Fruit fly (Drosophila melanogaster) whole organism, prepupa: ENCODE measurements around the gene Pgant6.

Experiments used
- CG10669 ChIP-seq: fragments of 200-800 bp; sonication (Bioruptor generic); optimal IDR thresholded peaks from 3 replicates; lab custom pipeline; 2018; ENCODE audit warnings: missing biosample characterization, mild to moderate bottlenecking, missing genetic modification characterization, moderate library complexity
- CG11294 ChIP-seq: fragments of 200-800 bp; sonication (Bioruptor generic); IDR thresholded peaks from 2 replicates; pipeline ENCODE4 v1.3.6; 2022; ENCODE audit warnings: missing biosample characterization, missing genetic modification characterization
- CG11762 ChIP-seq: fragments of 200-800 bp; sonication (Bioruptor generic); optimal IDR thresholded peaks from 3 replicates; lab custom pipeline; 2016; ENCODE audit warnings: missing biosample characterization, missing genetic modification characterization; ENCODE audit not compliant: insufficient read depth
- CG11902 ChIP-seq: fragments of 200-800 bp; sonication (Bioruptor generic); optimal IDR thresholded peaks from 3 replicates; lab custom pipeline; 2016; ENCODE audit warnings: missing biosample characterization, missing genetic modification characterization
- CG1621 ChIP-seq: fragments of 200-800 bp; sonication (Bioruptor generic); optimal IDR thresholded peaks from 3 replicates; lab custom pipeline; 2018; ENCODE audit warnings: missing biosample characterization, mild to moderate bottlenecking, missing genetic modification characterization
- CG31627 ChIP-seq: fragments of 200-800 bp; sonication (Bioruptor generic); optimal IDR thresholded peaks from 3 replicates; lab custom pipeline; 2016; ENCODE audit warnings: missing biosample characterization, missing genetic modification characterization
- CG3919 ChIP-seq: fragments of 200-800 bp; sonication (Bioruptor generic); optimal IDR thresholded peaks from 3 replicates; lab custom pipeline; 2016; ENCODE audit warnings: missing biosample characterization, missing genetic modification characterization
- CG4318 ChIP-seq: fragments of 200-800 bp; sonication (Bioruptor generic); optimal IDR thresholded peaks from 3 replicates; lab custom pipeline; 2017; ENCODE audit warnings: missing biosample characterization, mild to moderate bottlenecking, missing genetic modification characterization
- CG6163 ChIP-seq: fragments of 200-800 bp; sonication (Bioruptor generic); IDR thresholded peaks from 3 replicates; pipeline ENCODE4 v1.3.6; 2022; ENCODE audit warnings: missing biosample characterization, missing genetic modification characterization
- CG6792 ChIP-seq: fragments of 200-800 bp; sonication (Bioruptor generic); optimal IDR thresholded peaks from 3 replicates; lab custom pipeline; 2016; ENCODE audit warnings: missing biosample characterization, missing genetic modification characterization
- CG6808 ChIP-seq: fragments of 200-800 bp; sonication (Bioruptor generic); optimal IDR thresholded peaks from 3 replicates; lab custom pipeline; 2017; ENCODE audit warnings: missing biosample characterization, missing genetic modification characterization, mild to moderate bottlenecking, moderate library complexity, missing genetic modification reagents
- CG6854 ChIP-seq: fragments of 200-800 bp; sonication (Bioruptor generic); optimal IDR thresholded peaks from 2 replicates; lab custom pipeline; 2017; ENCODE audit warnings: missing biosample characterization, mild to moderate bottlenecking, missing genetic modification characterization
- CG8119 ChIP-seq: fragments of 200-800 bp; sonication (Bioruptor generic); IDR thresholded peaks from 3 replicates; pipeline ENCODE4 v1.3.6; 2022; ENCODE audit warnings: missing biosample characterization, missing genetic modification characterization
- CG8632 ChIP-seq: fragments of 200-800 bp; sonication (Bioruptor generic); optimal IDR thresholded peaks from 3 replicates; lab custom pipeline; 2016; ENCODE audit warnings: missing biosample characterization, missing genetic modification characterization
- CG9139 ChIP-seq: fragments of 200-800 bp; sonication (Bioruptor generic); optimal IDR thresholded peaks from 3 replicates; lab custom pipeline; 2017; ENCODE audit warnings: missing biosample characterization, mild to moderate bottlenecking, missing genetic modification characterization
- Eip75B ChIP-seq: fragments of 200-800 bp; sonication (Bioruptor generic); optimal IDR thresholded peaks from 3 replicates; lab custom pipeline; 2016; ENCODE audit warnings: missing biosample characterization, missing genetic modification characterization
- Eip78C ChIP-seq: fragments of 200-800 bp; sonication (Bioruptor generic); peaks from one replicate; lab custom pipeline; 2016; ENCODE audit warnings: missing biosample characterization, missing genetic modification characterization
- Eip93F ChIP-seq: fragments of 200-800 bp; sonication (Bioruptor generic); optimal IDR thresholded peaks from 2 replicates; lab custom pipeline; 2016; ENCODE audit warnings: missing biosample characterization, mild to moderate bottlenecking, missing genetic modification characterization
- Ets21C ChIP-seq: fragments of 200-800 bp; sonication (Bioruptor generic); optimal IDR thresholded peaks from 3 replicates; lab custom pipeline; 2016; ENCODE audit warnings: missing biosample characterization, missing genetic modification characterization
- Ets96B ChIP-seq: fragments of 200-800 bp; optimal IDR thresholded peaks from 2 replicates; lab custom pipeline; 2019; ENCODE audit warnings: missing biosample characterization, mild to moderate bottlenecking, missing genetic modification characterization, moderate library complexity
- Hr38 ChIP-seq: sonication (Bioruptor generic); optimal IDR thresholded peaks from 2 replicates; lab custom pipeline; 2016; ENCODE audit warnings: missing biosample characterization, missing genetic modification characterization
- Hr39 ChIP-seq: fragments of 200-800 bp; sonication (Bioruptor generic); optimal IDR thresholded peaks from 2 replicates; lab custom pipeline; 2016; ENCODE audit warnings: missing biosample characterization, missing genetic modification characterization
- Met ChIP-seq: fragments of 200-800 bp; sonication (Bioruptor generic); optimal IDR thresholded peaks from 3 replicates; lab custom pipeline; 2016; ENCODE audit warnings: missing biosample characterization, missing genetic modification characterization
- OdsH ChIP-seq: fragments of 200-800 bp; sonication (Bioruptor generic); optimal IDR thresholded peaks from 3 replicates; lab custom pipeline; 2016; ENCODE audit warnings: missing biosample characterization, missing genetic modification characterization
- Smox ChIP-seq: fragments of 200-800 bp; sonication (Bioruptor generic); optimal IDR thresholded peaks from 3 replicates; lab custom pipeline; 2016; ENCODE audit warnings: missing biosample characterization, missing genetic modification characterization
- Sox102F ChIP-seq: fragments of 200-800 bp; sonication (Bioruptor generic); optimal IDR thresholded peaks from 2 replicates; lab custom pipeline; 2016; ENCODE audit warnings: missing biosample characterization, mild to moderate bottlenecking, missing genetic modification characterization
- achi ChIP-seq: fragments of 200-800 bp; sonication (Bioruptor generic); optimal IDR thresholded peaks from 3 replicates; lab custom pipeline; 2016; ENCODE audit warnings: missing biosample characterization, missing genetic modification characterization
- cyc ChIP-seq: fragments of 200-800 bp; sonication (Bioruptor generic); optimal IDR thresholded peaks from 3 replicates; lab custom pipeline; 2016; ENCODE audit warnings: missing biosample characterization, missing genetic modification characterization
- dac ChIP-seq: fragments of 200-800 bp; sonication (Bioruptor generic); optimal IDR thresholded peaks from 2 replicates; lab custom pipeline; 2017; ENCODE audit warnings: missing biosample characterization, mild to moderate bottlenecking, missing genetic modification characterization
- dsx ChIP-seq: fragments of 200-800 bp; optimal IDR thresholded peaks from 3 replicates; lab custom pipeline; 2019; ENCODE audit warnings: missing biosample characterization, mild to moderate bottlenecking, missing genetic modification characterization, moderate library complexity; ENCODE audit not compliant: poor library complexity, severe bottlenecking
- fd85E ChIP-seq: fragments of 200-800 bp; sonication (Bioruptor generic); optimal IDR thresholded peaks from 3 replicates; lab custom pipeline; 2016; ENCODE audit warnings: missing biosample characterization, missing genetic modification characterization
- fkh ChIP-seq: fragments of 200-800 bp; sonication (Bioruptor generic); optimal IDR thresholded peaks from 3 replicates; lab custom pipeline; 2017; ENCODE audit warnings: missing biosample characterization, mild to moderate bottlenecking, missing genetic modification characterization, moderate library complexity
- lz ChIP-seq: fragments of 200-800 bp; sonication (Bioruptor generic); optimal IDR thresholded peaks from 3 replicates; lab custom pipeline; 2016; ENCODE audit warnings: missing biosample characterization, missing genetic modification characterization
- net ChIP-seq: fragments of 200-800 bp; sonication (Bioruptor generic); optimal IDR thresholded peaks from 3 replicates; lab custom pipeline; 2016; ENCODE audit warnings: missing biosample characterization, missing genetic modification characterization
- pdm3 ChIP-seq: fragments of 200-800 bp; sonication (Bioruptor generic); optimal IDR thresholded peaks from 3 replicates; lab custom pipeline; 2016; ENCODE audit warnings: missing biosample characterization, missing genetic modification characterization
- salr ChIP-seq, 2 experiments: fragments of 200-800 bp; sonication (Bioruptor generic); optimal IDR thresholded peaks; 3 replicates each; lab custom pipeline; 2016 to 2018; ENCODE audit warnings: missing biosample characterization in 2 of 2, missing genetic modification characterization in 2 of 2, mild to moderate bottlenecking in 1 of 2
- spab ChIP-seq: fragments of 200-800 bp; sonication (Bioruptor generic); optimal IDR thresholded peaks from 2 replicates; lab custom pipeline; 2017; ENCODE audit warnings: missing biosample characterization, mild to moderate bottlenecking, missing genetic modification characterization, missing genetic modification reagents
- ss ChIP-seq, 2 experiments: fragments of 200-800 bp; sonication (Bioruptor generic); optimal IDR thresholded peaks; 2 replicates in 1 of 2; 3 replicates in 1 of 2; lab custom pipeline; 2017 to 2018; ENCODE audit warnings: mild to moderate bottlenecking in 2 of 2, missing biosample characterization in 2 of 2, missing genetic modification characterization in 2 of 2, moderate library complexity in 1 of 2
- topi ChIP-seq: fragments of 200-800 bp; sonication (Bioruptor generic); optimal IDR thresholded peaks from 3 replicates; lab custom pipeline; 2016; ENCODE audit warnings: missing biosample characterization, missing genetic modification characterization
- vri ChIP-seq: fragments of 200-800 bp; sonication (Bioruptor generic); optimal IDR thresholded peaks from 3 replicates; lab custom pipeline; 2016; ENCODE audit warnings: missing biosample characterization, mild to moderate bottlenecking, missing genetic modification characterization

The Pgant6 gene

dm6 chr3L:2808278-2808892 is 26.3 kb downstream of the Pgant6 start (continued):
- peak; percentile 75 for TF ChIP-seq spab (GFP tag; lab: Kevin White, UChicago)
- TF ChIP-seq net (GFP tag; lab: Kevin White, UChicago): peak; percentile 44
- TF ChIP-seq Met (GFP tag; lab: Kevin White, UChicago): peak; percentile 34
- TF ChIP-seq CG10669 (GFP tag; lab: Kevin White, UChicago): peak; percentile 58
- no peak for TF ChIP-seq CG11902
- no peak for TF ChIP-seq CG4318 (GFP tag; lab: Kevin White, UChicago)
- peak; percentile 27 for TF ChIP-seq Smox (GFP tag; lab: Kevin White, UChicago)
- TF ChIP-seq achi (GFP tag; lab: Kevin White, UChicago): peak; percentile 35
- peak; percentile 46 for TF ChIP-seq fkh
- peak; percentile 14 for TF ChIP-seq OdsH
- peak; percentile 12 for TF ChIP-seq CG6854 (GFP tag; lab: Kevin White, UChicago)
- no peak for TF ChIP-seq Ets21C (GFP tag; lab: Kevin White, UChicago)
- peak; percentile 39; the same call in 1 of the 3 replicates for TF ChIP-seq CG8119 (GFP tag; lab: Robert Waterston, UW)
- peak; percentile 50 for TF ChIP-seq Eip78C
- TF ChIP-seq CG11294 (GFP tag; lab: Robert Waterston, UW): no peak
- TF ChIP-seq Sox102F (GFP tag; lab: Kevin White, UChicago): peak; percentile 65
- TF ChIP-seq CG6808: peak; percentile 86
- peak; percentile 92 for TF ChIP-seq ss (GFP tag; optimal IDR thresholded peaks at IDR 0.05; lab: Kevin White, UChicago)
- peak; percentile 29 for TF ChIP-seq topi (GFP tag; lab: Kevin White, UChicago)
- peak; percentile 51 for TF ChIP-seq Hr39 (GFP tag; lab: Kevin White, UChicago)
- TF ChIP-seq CG11762 (GFP tag; lab: Kevin White, UChicago): peak; percentile 4
- no peak for TF ChIP-seq Eip93F (GFP tag; lab: Kevin White, UChicago)
- peak; percentile 70; the same call in 2 of the 3 replicates for TF ChIP-seq CG6163
- no peak for TF ChIP-seq dac (GFP tag; lab: Kevin White, UChicago)
- TF ChIP-seq pdm3 (GFP tag; lab: Kevin White, UChicago): peak; percentile 29
- TF ChIP-seq Ets96B (tag; lab: Kevin White, UChicago): peak; percentile 70
- TF ChIP-seq vri: peak; percentile 15
- peak; percentile 10 for TF ChIP-seq lz
- TF ChIP-seq fd85E (GFP tag; lab: Kevin White, UChicago): no peak
- peak; percentile 38 for TF ChIP-seq CG6792
- peak; percentile 15 for TF ChIP-seq CG3919
- TF ChIP-seq cyc (GFP tag; lab: Kevin White, UChicago): peak; percentile 18
- no peak for TF ChIP-seq Hr38 (GFP tag; lab: Kevin White, UChicago)
- peak in 1 of 2 experiments; percentile 34 for TF ChIP-seq salr (GFP tag; optimal IDR thresholded peaks at IDR 0.05; lab: Kevin White, UChicago)
- peak; percentile 72 for TF ChIP-seq Eip75B (GFP tag; lab: Kevin White, UChicago)
- peak; percentile 45 for TF ChIP-seq CG8632 (GFP tag; lab: Kevin White, UChicago)
- TF ChIP-seq CG1621 (tag; lab: Kevin White, UChicago): peak; percentile 77
- TF ChIP-seq CG31627 (GFP tag; lab: Kevin White, UChicago): peak; percentile 11
- TF ChIP-seq CG9139 (GFP tag; lab: Kevin White, UChicago): peak; percentile 91

dm6 chr3L:2809767-2810166 is 27.7 kb downstream of the Pgant6 start:
- TF ChIP-seq topi (GFP tag; lab: Kevin White, UChicago): no peak
- TF ChIP-seq dsx (GFP tag; lab: Kevin White, UChicago): no peak
- no peak for TF ChIP-seq CG4318 (GFP tag; lab: Kevin White, UChicago)
- peak; percentile 11 for TF ChIP-seq Eip78C
